Worm (Caenorhabditis elegans) whole organism, dauer: ENCODE results near the gene F35F10.6.

Experiments used
- unc-62 ChIP-seq: sonication (generic microtip); optimal IDR thresholded peaks from 2 replicates; lab custom pipeline; 2017; ENCODE audit warnings: missing biosample characterization, missing genetic modification reagents, missing genetic modification characterization

F35F10.6 gene

DNA sequence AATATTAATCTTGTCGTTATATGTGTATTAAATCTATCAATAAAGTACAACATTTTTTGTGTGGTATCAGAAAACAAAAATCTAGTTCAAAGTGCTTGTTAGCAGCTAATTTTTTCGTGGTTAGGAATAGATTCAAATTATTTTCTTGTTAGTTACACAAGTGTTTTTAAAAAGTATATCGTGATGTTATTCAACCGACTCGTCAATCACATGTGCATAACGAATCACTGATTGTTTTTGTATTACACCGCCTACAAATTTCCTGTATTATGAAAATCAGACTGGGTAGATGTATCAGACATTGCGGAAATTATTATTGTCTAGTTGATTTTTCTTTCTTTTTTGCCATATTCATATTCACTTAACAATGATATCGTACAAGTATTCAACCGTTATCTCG, 6.2 kb downstream of the F35F10.6 start, which contains the start of gene str-64:
Gene str-64, plus strand, starts transcription at position 301 of the 400 bp plus-strand sequence.
- no peak for TF ChIP-seq unc-62 (GFP tag; lab: Kevin White, UChicago)

DNA sequence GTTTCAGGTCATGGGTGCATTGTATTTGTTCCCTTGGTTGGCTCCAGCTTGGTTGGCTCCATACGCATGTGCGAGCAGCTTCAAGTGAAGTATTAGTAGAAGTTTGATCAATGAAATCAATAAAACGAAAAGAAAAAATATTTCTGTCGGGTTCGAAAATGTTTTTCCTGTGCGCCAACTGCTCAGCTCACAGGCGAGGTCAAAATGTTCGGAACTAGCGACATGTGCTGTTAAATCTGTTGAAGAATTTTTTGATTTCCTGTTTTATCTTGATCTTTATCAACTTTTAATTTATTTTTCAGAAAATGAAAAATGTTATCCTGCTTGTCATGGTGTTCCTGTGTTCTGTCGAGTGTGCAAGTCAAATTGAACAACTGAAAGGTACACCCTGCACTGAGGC, 7.6 kb downstream of the F35F10.6 start, which contains the start of gene T28A11.25:
Gene T28A11.25, plus strand, starts transcription at position 301 of the 400 bp plus-strand sequence.
- TF ChIP-seq unc-62 (GFP tag; lab: Kevin White, UChicago): no peak

DNA sequence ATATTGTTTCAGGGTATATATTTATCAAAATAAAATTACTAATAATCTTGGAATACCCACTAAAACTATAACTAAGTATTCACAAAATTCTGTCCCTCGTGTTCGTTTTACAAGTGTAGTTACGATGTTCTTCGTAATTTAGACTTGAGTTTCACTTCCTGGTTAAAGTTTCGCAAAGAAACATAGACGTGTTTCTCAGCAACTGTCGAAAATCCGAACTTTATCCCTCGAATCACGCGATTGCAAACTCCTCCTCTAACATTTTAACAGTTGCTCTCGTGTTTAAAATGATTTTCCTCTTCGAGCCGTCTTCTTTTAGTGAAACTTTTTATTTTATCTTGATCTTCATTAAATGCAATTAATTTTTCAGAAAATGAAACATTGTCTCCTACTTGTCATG, 9.2 kb downstream of the F35F10.6 start, which contains the start of gene T28A11.2:
Gene T28A11.2, plus strand, starts transcription at position 371 of the 400 bp plus-strand sequence.
- no peak for TF ChIP-seq unc-62 (GFP tag; lab: Kevin White, UChicago)

DNA sequence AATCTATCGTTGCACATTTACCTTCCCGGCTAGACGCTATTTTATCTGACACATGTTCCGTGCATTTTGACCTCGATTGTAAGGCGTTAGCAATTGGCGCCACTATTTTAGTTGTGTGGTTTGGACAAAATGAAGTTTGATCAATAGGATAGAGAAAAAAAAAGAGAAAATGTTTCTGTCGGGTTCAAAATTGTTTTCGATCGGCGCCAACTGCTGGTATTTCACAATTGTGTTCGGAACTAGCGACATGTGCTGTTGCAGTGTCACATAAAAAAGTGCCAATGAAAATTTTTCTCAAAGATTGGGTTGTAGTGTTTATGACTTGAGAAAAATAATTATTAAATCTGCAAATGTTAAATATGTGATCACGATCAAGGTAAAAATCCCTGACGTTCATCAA, 10.0 kb downstream of the F35F10.6 start:
- no peak for TF ChIP-seq unc-62 (GFP tag; lab: Kevin White, UChicago)

DNA sequence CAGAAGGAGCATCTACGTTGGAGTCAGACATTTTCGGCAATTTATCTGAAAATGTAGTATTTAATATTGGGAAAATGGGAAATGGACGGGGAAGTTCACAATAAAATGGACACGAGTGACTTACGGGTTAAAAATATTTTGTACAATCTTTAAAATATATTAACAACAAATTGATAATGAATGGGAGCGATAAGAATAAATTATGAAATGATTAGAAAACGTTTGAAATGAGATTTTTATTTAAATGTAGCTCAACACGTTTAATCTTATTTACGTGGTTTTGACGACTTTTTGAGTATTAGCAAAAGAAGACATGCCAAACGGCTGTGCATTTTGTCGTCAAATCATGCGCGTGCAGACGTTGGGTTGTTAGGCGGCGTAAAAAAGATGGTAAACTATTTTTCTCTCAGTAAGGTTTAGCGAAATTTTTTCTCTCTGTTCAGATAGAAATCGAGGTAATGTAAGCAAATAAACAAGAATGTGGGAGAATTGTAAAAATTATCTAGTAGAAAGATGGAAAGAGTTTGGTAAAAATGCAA, 11.0 kb downstream of the F35F10.6 start, which contains the start of gene fbxa-64:
Gene fbxa-64, minus strand, starts transcription at position 51 of the 539 bp plus-strand sequence.
- TF ChIP-seq unc-62 (GFP tag; lab: Kevin White, UChicago): no peak

DNA sequence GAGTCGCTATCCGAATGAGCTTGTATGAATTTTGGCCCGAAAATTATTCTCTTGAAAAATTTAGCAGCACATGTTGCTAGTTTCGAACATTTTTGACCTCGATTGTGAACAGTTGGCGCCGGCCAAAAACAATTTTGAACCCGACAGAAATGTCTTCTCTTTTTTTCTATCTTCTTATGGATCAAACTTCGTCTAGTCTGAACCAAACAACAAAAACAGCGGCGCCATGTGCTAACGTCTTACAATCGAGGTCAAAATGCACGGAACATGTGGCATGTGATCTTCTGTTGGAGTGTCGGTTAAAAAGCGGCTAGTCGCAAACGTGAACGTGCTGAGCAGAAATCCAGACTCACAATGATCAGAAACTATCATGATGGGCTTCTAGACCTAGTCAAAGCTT, 13.0 kb downstream of the F35F10.6 start:
- TF ChIP-seq unc-62 (GFP tag; lab: Kevin White, UChicago): no peak

DNA sequence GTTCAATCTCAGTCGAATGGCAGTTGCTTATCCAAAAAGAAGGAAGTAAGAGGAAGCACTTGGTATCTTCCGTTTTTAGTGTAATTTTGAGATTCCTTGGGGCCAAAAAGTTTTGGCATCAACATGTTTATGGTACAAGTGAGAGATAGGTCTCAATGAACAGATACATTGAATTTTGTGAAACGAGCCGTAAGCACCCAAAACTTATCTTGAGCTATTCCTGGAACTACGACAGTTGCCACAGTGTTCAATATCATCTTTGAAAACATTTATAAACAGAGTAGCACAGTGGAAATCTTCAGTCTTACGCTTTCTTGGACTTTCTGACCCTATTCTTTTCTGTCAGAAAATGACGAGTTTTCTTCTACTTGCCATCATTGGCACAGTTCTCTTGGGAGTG, 14.1 kb downstream of the F35F10.6 start, which contains the start of gene T28A11.3:
Gene T28A11.3, plus strand, starts transcription at position 301 of the 400 bp plus-strand sequence.
- no peak for TF ChIP-seq unc-62 (GFP tag; lab: Kevin White, UChicago)

DNA sequence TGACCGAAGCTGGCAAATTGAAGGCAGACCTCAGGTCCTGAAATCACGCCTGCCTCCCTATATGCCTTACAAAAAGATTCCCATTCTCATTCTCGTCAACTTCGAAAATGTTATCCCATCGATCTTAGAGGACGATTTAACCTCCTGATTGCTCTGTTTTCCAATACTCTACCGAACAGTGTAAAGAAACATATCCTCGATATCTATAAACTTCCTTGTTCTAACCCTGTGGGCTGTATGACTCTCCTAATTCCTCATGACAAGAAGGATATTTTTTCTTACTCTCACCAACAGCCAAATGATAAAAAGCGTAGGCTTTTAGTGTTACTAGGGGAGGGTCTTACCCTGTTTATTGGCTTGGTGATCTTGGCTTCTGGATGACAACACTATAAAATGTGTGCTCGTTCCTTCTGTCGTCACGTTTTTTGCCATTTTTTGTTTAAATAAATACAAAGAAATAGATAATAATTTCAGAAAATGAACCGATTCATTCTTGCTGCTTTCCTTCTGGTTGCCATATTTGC, 15.5 kb downstream of the F35F10.6 start, which contains the start of gene T28A11.4:
Gene T28A11.4, plus strand, starts transcription at position 474 of the 524 bp plus-strand sequence.
- TF ChIP-seq unc-62 (GFP tag; lab: Kevin White, UChicago): no peak

DNA sequence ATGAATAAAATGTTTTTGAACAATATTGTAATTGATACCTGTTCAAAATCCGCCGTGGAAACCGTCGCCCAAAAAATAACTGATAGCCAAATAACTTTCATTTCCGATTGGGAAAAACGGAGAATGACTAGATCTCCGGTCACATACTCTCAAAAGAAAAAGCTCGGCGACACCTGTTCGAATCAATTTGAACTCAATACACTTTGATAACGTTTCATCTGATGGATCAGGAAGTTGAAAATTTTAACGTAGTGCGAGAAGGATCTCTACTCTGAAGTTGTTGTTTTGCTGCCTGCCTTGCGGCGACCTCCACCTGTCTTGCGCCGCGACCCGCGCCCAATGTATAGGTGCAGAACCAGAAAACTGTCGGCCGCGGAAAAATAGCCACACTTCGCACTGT, 16.0 kb downstream of the F35F10.6 start, which contains the start of gene T28A11.20:
Gene T28A11.20, minus strand, starts transcription at position 101 of the 400 bp plus-strand sequence.
- TF ChIP-seq unc-62 (GFP tag; lab: Kevin White, UChicago): no peak

DNA sequence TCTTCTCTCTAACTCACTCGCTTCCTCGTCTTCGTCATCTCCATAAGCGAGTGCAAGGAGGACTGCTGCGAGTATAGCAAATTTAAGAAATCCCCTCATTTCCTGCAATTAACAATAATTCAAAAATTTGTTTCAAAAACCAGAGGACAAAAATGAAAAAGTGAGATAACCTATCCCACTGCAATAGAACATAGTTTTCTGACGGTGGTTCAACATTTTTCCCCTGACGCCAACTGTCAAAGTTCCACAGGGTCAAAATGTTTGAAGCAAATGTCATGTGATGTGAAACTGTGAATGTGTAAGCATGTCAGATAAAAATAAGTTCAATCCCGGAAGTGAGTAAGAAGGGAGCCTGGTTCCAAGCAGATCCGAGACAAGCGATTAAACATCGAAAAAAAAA, 19.8 kb downstream of the F35F10.6 start, which contains the start of gene T28A11.19:
Gene T28A11.19, minus strand, starts transcription at position 108 of the 400 bp plus-strand sequence.
- no peak for TF ChIP-seq unc-62 (GFP tag; lab: Kevin White, UChicago)

DNA sequence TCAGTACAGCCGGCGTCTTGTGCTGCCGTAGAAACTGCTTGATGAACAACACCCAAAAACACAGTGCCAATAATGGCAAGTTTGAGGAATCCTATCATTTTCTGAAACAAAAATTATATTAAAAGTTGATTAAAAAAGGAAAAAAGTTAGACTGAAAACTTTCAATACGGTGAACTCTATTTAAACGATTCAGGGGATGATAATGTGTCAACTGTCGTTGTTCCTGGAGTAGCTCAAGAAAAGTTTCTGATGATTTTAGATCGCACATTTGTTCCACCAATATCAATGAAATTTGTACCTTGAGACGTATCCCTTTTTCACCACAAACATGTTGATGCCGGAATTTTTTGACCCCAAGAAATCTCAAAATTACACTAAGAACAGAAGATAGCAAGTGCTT, 21.2 kb downstream of the F35F10.6 start, which contains the start of gene T28A11.18:
Gene T28A11.18, minus strand, starts transcription at position 101 of the 400 bp plus-strand sequence.
- TF ChIP-seq unc-62 (GFP tag; lab: Kevin White, UChicago): no peak

DNA sequence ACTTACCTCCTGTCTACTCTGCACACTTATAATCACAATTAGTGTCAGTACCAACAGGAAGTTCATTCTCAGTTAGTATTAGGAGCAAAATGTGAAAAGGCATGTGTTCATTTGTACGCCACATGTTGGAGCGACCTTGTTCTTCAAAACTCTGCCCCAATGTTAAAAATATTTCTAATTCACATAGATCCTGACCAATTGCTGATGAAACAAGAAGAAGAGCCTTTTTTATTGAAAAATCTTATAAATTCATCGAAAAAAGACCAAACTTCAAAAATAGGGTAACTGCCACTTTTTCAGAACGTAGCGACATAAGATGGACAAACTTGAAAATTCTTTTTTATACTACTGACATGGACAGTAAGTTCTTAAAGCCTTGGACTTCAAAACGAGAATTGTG, 23.0 kb downstream of the F35F10.6 start, which contains the start of gene T28A11.17:
Gene T28A11.17, minus strand, starts transcription at position 101 of the 400 bp plus-strand sequence.
- no peak for TF ChIP-seq unc-62 (GFP tag; lab: Kevin White, UChicago)

DNA sequence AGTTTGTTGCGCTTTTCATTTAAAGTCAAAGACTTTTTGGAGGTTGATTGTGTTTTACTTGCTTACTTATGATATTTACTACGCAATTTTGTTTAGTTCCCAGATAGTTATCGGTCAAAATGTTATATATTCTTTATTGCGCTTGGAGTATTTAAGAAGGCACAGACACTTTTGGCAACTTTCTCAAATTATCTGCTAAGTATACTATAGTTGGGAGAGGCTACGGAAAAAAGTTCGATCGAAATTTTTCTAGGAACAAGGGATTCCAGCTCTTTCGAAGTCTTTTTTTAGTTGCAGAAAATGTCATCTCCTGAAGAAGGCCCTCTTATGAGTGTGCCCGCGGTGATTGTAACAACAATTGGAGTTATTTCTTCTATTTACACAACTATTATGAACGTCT, 29.1 kb downstream of the F35F10.6 start, which contains the start of gene srbc-5:
Gene srbc-5, plus strand, starts transcription at position 301 of the 400 bp plus-strand sequence.
- no peak for TF ChIP-seq unc-62 (GFP tag; lab: Kevin White, UChicago)

DNA sequence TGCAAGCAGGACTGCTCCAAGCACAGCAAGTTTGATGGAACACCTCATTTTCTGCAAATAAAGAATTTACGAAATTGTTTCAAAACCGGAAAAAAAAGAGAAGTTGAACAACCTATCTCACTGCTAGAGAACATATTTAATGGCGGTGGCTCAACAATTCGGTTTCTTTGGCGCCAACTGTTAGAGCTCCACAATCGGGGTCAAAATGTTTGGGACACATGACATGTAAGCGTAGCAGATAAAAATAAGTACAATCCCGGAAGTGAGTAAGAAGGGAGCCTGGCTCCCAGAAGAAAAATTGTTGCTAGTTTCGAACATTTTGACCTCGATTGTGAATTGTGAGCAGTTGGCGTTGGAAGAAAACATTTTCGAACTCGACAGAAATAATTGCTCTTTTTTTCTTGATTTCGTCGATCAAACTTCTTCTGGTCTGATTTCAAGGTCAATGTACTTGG, 30.0 kb downstream of the F35F10.6 start, which contains the start of gene T28A11.16:
Gene T28A11.16, minus strand, starts transcription at position 51 of the 455 bp plus-strand sequence.
- TF ChIP-seq unc-62 (GFP tag; lab: Kevin White, UChicago): no peak

DNA sequence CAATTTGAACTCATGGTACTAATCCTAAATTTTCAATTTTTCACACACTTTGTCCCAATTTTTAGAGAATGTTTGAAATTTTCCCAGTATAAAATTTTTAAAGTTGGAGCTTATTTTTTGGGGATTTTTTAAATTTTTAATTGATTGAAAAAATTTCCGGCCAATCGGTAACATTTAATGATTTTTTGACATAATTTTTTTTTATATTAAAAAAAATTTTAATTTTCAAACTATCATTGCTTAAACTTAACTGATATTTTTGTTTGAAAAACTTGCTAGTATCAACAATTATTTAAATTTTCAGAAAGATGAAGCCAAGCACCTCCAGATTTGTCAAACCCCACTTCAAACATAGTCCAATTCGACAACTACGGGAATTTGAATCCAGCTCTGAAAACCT, 31.9 kb downstream of the F35F10.6 start, which contains the start of gene T28A11.22:
Gene T28A11.22, plus strand, starts transcription at position 301 of the 400 bp plus-strand sequence.
- TF ChIP-seq unc-62 (GFP tag; lab: Kevin White, UChicago): no peak

DNA sequence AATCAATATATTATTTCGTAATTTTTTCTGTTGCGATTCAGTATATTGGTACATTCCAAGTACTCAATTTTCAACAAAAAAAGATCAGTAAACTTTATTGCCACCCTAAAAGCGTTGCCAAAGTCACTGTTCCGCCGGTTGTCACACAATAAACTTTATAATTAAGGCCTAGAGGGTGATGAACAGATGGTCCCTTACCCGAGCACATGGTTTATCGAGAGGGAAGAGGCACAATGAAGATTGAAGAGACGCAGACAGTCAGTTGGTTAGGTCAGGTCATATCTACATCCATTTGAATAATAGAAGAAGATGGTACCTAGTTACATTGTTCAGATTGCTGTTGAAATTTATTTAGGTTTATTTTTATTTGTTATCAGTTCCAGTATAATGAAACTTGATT, 32.4 kb downstream of the F35F10.6 start:
- TF ChIP-seq unc-62 (GFP tag; lab: Kevin White, UChicago): no peak
